Fruit fly (Drosophila melanogaster) whole organism, embryonic: ENCODE results near the gene Kua.

ENCODE experiments used
- Atf3 ChIP-seq: fragments of 200-800 bp; sonication (Bioruptor generic); optimal IDR thresholded peaks from 3 replicates; lab custom pipeline; 2016; ENCODE audit warnings: missing biosample characterization, missing genetic modification characterization
- CG1024 ChIP-seq: fragments of 200-800 bp; sonication (Bioruptor generic); IDR thresholded peaks from 2 replicates; pipeline ENCODE4 v1.3.6; 2022; ENCODE audit warnings: missing biosample characterization, missing genetic modification characterization
- CG10654 ChIP-seq: fragments of 200-800 bp; sonication (Bioruptor generic); optimal IDR thresholded peaks from 2 replicates; lab custom pipeline; 2016; ENCODE audit warnings: missing biosample characterization, missing genetic modification characterization
- CG11093 ChIP-seq: fragments of 200-800 bp; sonication (Bioruptor generic); IDR thresholded peaks from 3 replicates; pipeline ENCODE4 v1.3.6; 2022; ENCODE audit warnings: missing biosample characterization, missing genetic modification characterization
- CG13287 ChIP-seq: fragments of 200-800 bp; sonication (Bioruptor generic); IDR thresholded peaks from 2 replicates; pipeline ENCODE4 v1.3.6; 2022; ENCODE audit warnings: missing biosample characterization, missing genetic modification characterization; ENCODE audit not compliant: partially characterized antibody
- CG14965 ChIP-seq: fragments of 200-800 bp; sonication (Bioruptor generic); optimal IDR thresholded peaks from 2 replicates; lab custom pipeline; 2016; ENCODE audit warnings: missing biosample characterization, missing genetic modification characterization, borderline replicate concordance
- CG17612 ChIP-seq: fragments of 200-800 bp; sonication (Bioruptor generic); IDR thresholded peaks from 2 replicates; pipeline ENCODE4 v1.3.6; 2022; ENCODE audit warnings: missing biosample characterization, missing genetic modification characterization
- CG17802 ChIP-seq: fragments of 200-800 bp; sonication (Bioruptor generic); optimal IDR thresholded peaks from 2 replicates; lab custom pipeline; 2018; ENCODE audit warnings: missing biosample characterization, mild to moderate bottlenecking, missing genetic modification characterization, moderate library complexity
- CG17912 ChIP-seq: fragments of 200-800 bp; sonication (Bioruptor generic); optimal IDR thresholded peaks from 2 replicates; lab custom pipeline; 2018; ENCODE audit warnings: missing biosample characterization, mild to moderate bottlenecking, missing genetic modification characterization
- CG2120 ChIP-seq: fragments of 200-800 bp; sonication (Bioruptor generic); optimal IDR thresholded peaks from 3 replicates; lab custom pipeline; 2016; ENCODE audit warnings: missing biosample characterization, missing genetic modification characterization
- CG2202 ChIP-seq: fragments of 200-800 bp; sonication (Bioruptor generic); optimal IDR thresholded peaks from 2 replicates; lab custom pipeline; 2018; ENCODE audit warnings: missing biosample characterization, mild to moderate bottlenecking, missing genetic modification characterization
- CG31441 ChIP-seq: fragments of 200-800 bp; sonication (Bioruptor generic); IDR thresholded peaks from 2 replicates; pipeline ENCODE4 v1.3.6; 2022; ENCODE audit warnings: missing biosample characterization, missing genetic modification characterization
- CG3281 ChIP-seq: fragments of 200-800 bp; sonication (Bioruptor generic); optimal IDR thresholded peaks from 3 replicates; lab custom pipeline; 2017; ENCODE audit warnings: missing biosample characterization, mild to moderate bottlenecking, missing genetic modification characterization
- CG3726 ChIP-seq: fragments of 200-800 bp; sonication (Bioruptor generic); IDR thresholded peaks from 3 replicates; pipeline ENCODE4, ENCODE4 v1.3.6; 2022; ENCODE audit warnings: missing biosample characterization, missing genetic modification characterization
- CG4424 ChIP-seq: fragments of 200-800 bp; sonication (Bioruptor generic); optimal IDR thresholded peaks from 3 replicates; lab custom pipeline; 2016; ENCODE audit warnings: missing biosample characterization, missing genetic modification characterization
- CG6254 ChIP-seq: fragments of 200-800 bp; sonication (Bioruptor generic); optimal IDR thresholded peaks from 3 replicates; lab custom pipeline; 2017; ENCODE audit warnings: mild to moderate bottlenecking, missing biosample characterization, missing genetic modification reagents, missing genetic modification characterization
- CG6683 ChIP-seq: fragments of 200-800 bp; sonication (Bioruptor generic); optimal IDR thresholded peaks from 2 replicates; lab custom pipeline; 2017; ENCODE audit warnings: missing biosample characterization, mild to moderate bottlenecking, missing genetic modification characterization, missing genetic modification reagents
- CG6765 ChIP-seq: fragments of 200-800 bp; sonication (Bioruptor generic); optimal IDR thresholded peaks from 3 replicates; lab custom pipeline; 2017; ENCODE audit warnings: missing biosample characterization, mild to moderate bottlenecking, missing genetic modification characterization
- CG7745 ChIP-seq: fragments of 200-800 bp; sonication (Bioruptor generic); optimal IDR thresholded peaks from 2 replicates; lab custom pipeline; 2018; ENCODE audit warnings: missing biosample characterization, mild to moderate bottlenecking, missing genetic modification characterization, moderate library complexity
- CG8944 ChIP-seq: fragments of 200-800 bp; sonication (Bioruptor generic); optimal IDR thresholded peaks from 3 replicates; lab custom pipeline; 2016; ENCODE audit warnings: missing biosample characterization, missing genetic modification characterization
- CG9609 ChIP-seq: fragments of 200-800 bp; sonication (Bioruptor generic); optimal IDR thresholded peaks from 3 replicates; lab custom pipeline; 2016; ENCODE audit warnings: missing biosample characterization, missing genetic modification characterization
- CkIIα-i1 ChIP-seq: fragments of 200-800 bp; sonication (Bioruptor generic); IDR thresholded peaks from 2 replicates; pipeline ENCODE4 v1.3.6; 2022; ENCODE audit warnings: missing biosample characterization, missing genetic modification characterization
- D ChIP-seq, 2 experiments: fragments of 200-800 bp in 1 of 2; fragments of >200 bp in 1 of 2; sonication (Bioruptor generic) in 1 of 2; optimal IDR thresholded peaks; 2 replicates in 1 of 2; 3 replicates in 1 of 2; lab custom pipeline; 2017; ENCODE audit warnings: mild to moderate bottlenecking in 1 of 2, missing biosample characterization in 1 of 2, missing genetic modification characterization in 1 of 2, missing genetic modification reagents in 1 of 2
- D19A ChIP-seq: fragments of 200-800 bp; optimal IDR thresholded peaks from 3 replicates; lab custom pipeline; 2019; ENCODE audit warnings: missing biosample characterization, mild to moderate bottlenecking, missing genetic modification characterization, moderate library complexity
- ERR ChIP-seq: fragments of 200-800 bp; sonication (Bioruptor generic); optimal IDR thresholded peaks from 2 replicates; lab custom pipeline; 2016; ENCODE audit warnings: missing biosample characterization, missing genetic modification characterization
- Ets97D ChIP-seq: fragments of 200-800 bp; sonication (Bioruptor generic); optimal IDR thresholded peaks from 3 replicates; lab custom pipeline; 2016; ENCODE audit warnings: missing biosample characterization, missing genetic modification characterization
- GATAe ChIP-seq: fragments of 200-800 bp; sonication (Bioruptor generic); conservative IDR thresholded peaks from 2 replicates; pipeline ENCODE4 v1.3.6; 2022; ENCODE audit warnings: missing biosample characterization, missing genetic modification characterization
- Max ChIP-seq: fragments of 200-800 bp; sonication (Bioruptor generic); optimal IDR thresholded peaks from 2 replicates; lab custom pipeline; 2016; ENCODE audit warnings: missing biosample characterization, mild to moderate bottlenecking, missing genetic modification characterization
- Med ChIP-seq: fragments of 200-800 bp; sonication (Bioruptor generic); peaks from one replicate; lab custom pipeline; 2016; ENCODE audit warnings: missing biosample characterization, missing genetic modification characterization, mild to moderate bottlenecking, inconsistent platforms, moderate library complexity
- Rfx ChIP-seq: fragments of 200-800 bp; sonication (Bioruptor generic); IDR thresholded peaks from 2 replicates; pipeline ENCODE4 v1.3.6; 2022; ENCODE audit warnings: missing biosample characterization, missing genetic modification characterization
- Taf1 ChIP-seq: fragments of 200-800 bp; sonication (Bioruptor generic); IDR thresholded peaks from 2 replicates; pipeline ENCODE4 v1.3.6; 2022; ENCODE audit warnings: missing biosample characterization, missing genetic modification characterization
- al ChIP-seq: fragments of 200-800 bp; sonication (Bioruptor generic); IDR thresholded peaks from 2 replicates; pipeline ENCODE4 v1.3.6; 2022; ENCODE audit warnings: missing biosample characterization, missing genetic modification characterization
- amos ChIP-seq: fragments of 200-800 bp; sonication (Bioruptor generic); IDR thresholded peaks from 2 replicates; pipeline ENCODE4 v1.3.6; 2022; ENCODE audit warnings: missing biosample characterization, missing genetic modification characterization; ENCODE audit not compliant: partially characterized antibody
- dati ChIP-seq: fragments of 200-800 bp; sonication (Bioruptor generic); IDR thresholded peaks from 2 replicates; pipeline ENCODE4 v1.3.6; 2022; ENCODE audit warnings: missing biosample characterization, missing genetic modification characterization
- exex ChIP-seq: fragments of 200-800 bp; sonication (Bioruptor generic); optimal IDR thresholded peaks from 4 replicates; lab custom pipeline; 2018; ENCODE audit warnings: missing biosample characterization, mild to moderate bottlenecking, missing genetic modification characterization, moderate library complexity
- gt ChIP-seq: fragments of 200-800 bp; sonication (Bioruptor generic); IDR thresholded peaks from 2 replicates; pipeline ENCODE4 v1.3.6; 2022; ENCODE audit warnings: missing biosample characterization, missing genetic modification characterization
- kah ChIP-seq: fragments of 200-800 bp; sonication (Bioruptor generic); optimal IDR thresholded peaks from 2 replicates; lab custom pipeline; 2018; ENCODE audit warnings: missing biosample characterization, mild to moderate bottlenecking, missing genetic modification characterization
- kni ChIP-seq: fragments of 200-800 bp; sonication (Bioruptor generic); optimal IDR thresholded peaks from 3 replicates; lab custom pipeline; 2017; ENCODE audit warnings: mild to moderate bottlenecking, missing biosample characterization, missing genetic modification reagents, missing genetic modification characterization
- knrl ChIP-seq: fragments of 200-800 bp; sonication (Bioruptor generic); IDR thresholded peaks from 3 replicates; pipeline ENCODE4 v1.3.6; 2022; ENCODE audit warnings: missing biosample characterization, missing genetic modification characterization; ENCODE audit not compliant: partially characterized antibody
- p53 ChIP-seq: fragments of 200-800 bp; sonication (Bioruptor generic); optimal IDR thresholded peaks from 2 replicates; lab custom pipeline; 2016; ENCODE audit warnings: missing biosample characterization, missing genetic modification characterization
- pita ChIP-seq: fragments of 200-800 bp; sonication (Bioruptor generic); optimal IDR thresholded peaks from 2 replicates; lab custom pipeline; 2017; ENCODE audit warnings: missing biosample characterization, mild to moderate bottlenecking, missing genetic modification characterization
- psq ChIP-seq: fragments of 200-800 bp; sonication (Bioruptor generic); optimal IDR thresholded peaks from 2 replicates; lab custom pipeline; 2017; ENCODE audit warnings: missing biosample characterization, missing genetic modification characterization
- run ChIP-seq: fragments of 200-800 bp; sonication (Bioruptor generic); optimal IDR thresholded peaks from 3 replicates; lab custom pipeline; 2018; ENCODE audit warnings: missing biosample characterization, mild to moderate bottlenecking, missing genetic modification characterization
- sens-2 ChIP-seq: fragments of 200-800 bp; sonication (Bioruptor generic); IDR thresholded peaks from 2 replicates; pipeline ENCODE4 v1.3.6; 2022; ENCODE audit warnings: missing biosample characterization, missing genetic modification characterization
- slbo ChIP-seq: fragments of 200-800 bp; sonication (Bioruptor generic); IDR thresholded peaks from 2 replicates; pipeline ENCODE4 v1.3.6; 2022; ENCODE audit warnings: missing biosample characterization, missing genetic modification characterization
- sob ChIP-seq: fragments of 200-800 bp; sonication (Bioruptor generic); IDR thresholded peaks from 2 replicates; pipeline ENCODE4 v1.3.6; 2022; ENCODE audit warnings: missing biosample characterization, missing genetic modification characterization
- stc ChIP-seq: fragments of 200-800 bp; sonication (Bioruptor generic); IDR thresholded peaks from 2 replicates; pipeline ENCODE4 v1.3.6; 2022; ENCODE audit warnings: missing biosample characterization, missing genetic modification characterization
- sug ChIP-seq: fragments of 200-800 bp; optimal IDR thresholded peaks from 2 replicates; lab custom pipeline; 2019; ENCODE audit warnings: missing biosample characterization, mild to moderate bottlenecking, missing genetic modification characterization, moderate library complexity
- ttk ChIP-seq: fragments of 200-800 bp; sonication (Bioruptor generic); IDR thresholded peaks from 2 replicates; pipeline ENCODE4 v2.1.2; 2022; ENCODE audit warnings: missing biosample characterization, missing genetic modification characterization
- tx ChIP-seq: fragments of 200-800 bp; sonication (Bioruptor generic); optimal IDR thresholded peaks from 2 replicates; lab custom pipeline; 2016; ENCODE audit warnings: missing biosample characterization, missing genetic modification characterization
- usp ChIP-seq: fragments of >200 bp; optimal IDR thresholded peaks from 2 replicates; lab custom pipeline; 2017; ENCODE audit warnings: missing biosample characterization, missing genetic modification characterization
- wor ChIP-seq: fragments of 200-800 bp; sonication (Bioruptor generic); IDR thresholded peaks from 2 replicates; pipeline ENCODE4 v1.3.6; 2022; ENCODE audit warnings: missing biosample characterization, missing genetic modification characterization

Gene Kua

dm6 chr2L:20098194-20098593, 813 bp downstream of the Kua start (continued):
- TF ChIP-seq CG7745 (tag; lab: Kevin White, UChicago): no peak
- no peak for TF ChIP-seq CG3281
- no peak for TF ChIP-seq D19A
- no peak for TF ChIP-seq p53 (GFP tag; lab: Kevin White, UChicago)
- TF ChIP-seq Ets97D (GFP tag; lab: Kevin White, UChicago): no peak
- TF ChIP-seq CG11093: no peak
- no peak for TF ChIP-seq dati (GFP tag; lab: Robert Waterston, UW)
- TF ChIP-seq Max (GFP tag; lab: Kevin White, UChicago): no peak
- no peak for TF ChIP-seq Atf3 (GFP tag; lab: Kevin White, UChicago)
- no peak for TF ChIP-seq CG14965 (GFP tag; lab: Kevin White, UChicago)
- TF ChIP-seq psq (GFP tag; lab: Kevin White, UChicago): no peak
- no peak for TF ChIP-seq CG4424 (GFP tag; lab: Kevin White, UChicago)
- no peak for TF ChIP-seq wor (GFP tag; lab: Robert Waterston, UW)
- TF ChIP-seq sob (GFP tag; lab: Robert Waterston, UW): peak; percentile 13; the same call in 1 of the 2 replicates
- TF ChIP-seq CG31441 (GFP tag; lab: Robert Waterston, UW): no peak
- TF ChIP-seq Med (GFP tag; lab: Kevin White, UChicago): peak; percentile 67
- TF ChIP-seq CG2120 (GFP tag; lab: Kevin White, UChicago): peak; percentile 3
- no peak for TF ChIP-seq CG6765
- TF ChIP-seq exex (tag; lab: Kevin White, UChicago): no peak
- no peak for TF ChIP-seq Taf1 (GFP tag; lab: Robert Waterston, UW)
- TF ChIP-seq CG1024: no peak
- TF ChIP-seq amos (GFP tag; lab: Robert Waterston, UW): 0 out of 2 replicates have a peak, but pooled peaks have one; percentile 20
- TF ChIP-seq ERR (GFP tag; lab: Kevin White, UChicago): no peak
- TF ChIP-seq sug (tag; lab: Kevin White, UChicago): no peak
- no peak for TF ChIP-seq CG6683 (GFP tag; lab: Kevin White, UChicago)
- TF ChIP-seq stc (GFP tag; lab: Robert Waterston, UW): no peak
- no peak for TF ChIP-seq usp (GFP tag; lab: Kevin White, UChicago)
- no peak for TF ChIP-seq kni
- no peak for TF ChIP-seq CG17612 (GFP tag; lab: Robert Waterston, UW)
- no peak for TF ChIP-seq CG9609 (GFP tag; lab: Kevin White, UChicago)
- no peak for TF ChIP-seq CG8944 (GFP tag; lab: Kevin White, UChicago)
- TF ChIP-seq CG17912 (GFP tag; lab: Kevin White, UChicago): no peak
- TF ChIP-seq gt (GFP tag; lab: Robert Waterston, UW): no peak
- TF ChIP-seq knrl (GFP tag; lab: Robert Waterston, UW): no peak
- TF ChIP-seq D (optimal IDR thresholded peaks at IDR 0.05; lab: Kevin White, UChicago): no peak
- TF ChIP-seq D (GFP tag; optimal IDR thresholded peaks at IDR 0.05; lab: Kevin White, UChicago): no peak
- no peak for TF ChIP-seq ttk (GFP tag; lab: Robert Waterston, UW)
- TF ChIP-seq slbo (GFP tag; lab: Robert Waterston, UW): peak; percentile 24; the same call in 1 of the 2 replicates
- no peak for TF ChIP-seq CG2202 (tag; lab: Kevin White, UChicago)
- no peak for TF ChIP-seq sens-2
- TF ChIP-seq run (tag; lab: Kevin White, UChicago): no peak
- no peak for TF ChIP-seq CG3726
- no peak for TF ChIP-seq pita (GFP tag; lab: Kevin White, UChicago)
- peak; percentile 46; the same call in 1 of the 2 replicates for TF ChIP-seq Rfx (GFP tag; lab: Robert Waterston, UW)
- no peak for TF ChIP-seq al (GFP tag; lab: Robert Waterston, UW)
- peak; percentile 73 for TF ChIP-seq kah (GFP tag; lab: Kevin White, UChicago)
- TF ChIP-seq CG17802 (tag; lab: Kevin White, UChicago): no peak
- no peak for TF ChIP-seq CkIIα-i1 (GFP tag; lab: Robert Waterston, UW)
- no peak for TF ChIP-seq CG10654 (GFP tag; lab: Kevin White, UChicago)
- TF ChIP-seq tx: no peak
- TF ChIP-seq CG13287 (GFP tag; lab: Robert Waterston, UW): no peak
- no peak for TF ChIP-seq CG6254 (GFP tag; lab: Kevin White, UChicago)
- TF ChIP-seq GATAe (GFP tag; lab: Robert Waterston, UW): no peak
